Worm (Caenorhabditis elegans) whole organism, midembryonic: ENCODE measurements around the gene R52.4.

ENCODE experiments used
- T22C8.4 ChIP-seq: fragments of 200-800 bp; sonication (Bioruptor generic); IDR thresholded peaks from 2 replicates; pipeline ENCODE4 v1.3.6; 2022; ENCODE audit warnings: missing genetic modification characterization, missing compliant biosample characterization
- cog-1 ChIP-seq: sonication (generic microtip); optimal IDR thresholded peaks from 2 replicates; lab custom pipeline; 2016; ENCODE audit warnings: missing genetic modification characterization, missing compliant biosample characterization
- flt-1 ChIP-seq: fragments of 200-800 bp; sonication (Bioruptor generic); IDR thresholded peaks from 2 replicates; pipeline ENCODE4 v1.3.6; 2022; ENCODE audit warnings: missing genetic modification characterization, missing compliant biosample characterization
- klf-2 ChIP-seq: fragments of 200-800 bp; sonication (Bioruptor generic); conservative IDR thresholded peaks from 2 replicates; pipeline ENCODE4 v1.3.6; 2022; ENCODE audit warnings: missing genetic modification reagents, missing genetic modification characterization, missing compliant biosample characterization
- ref-1 ChIP-seq: fragments of 200-800 bp; sonication (Bioruptor generic); conservative IDR thresholded peaks from 2 replicates; pipeline ENCODE4 v1.3.6; 2022; ENCODE audit warnings: missing genetic modification reagents, missing genetic modification characterization, missing compliant biosample characterization
- tab-1 ChIP-seq: fragments of 200-800 bp; sonication (Bioruptor generic); IDR thresholded peaks from 2 replicates; pipeline ENCODE4 v1.3.6; 2022; ENCODE audit warnings: missing genetic modification characterization, missing compliant biosample characterization

DNA sequence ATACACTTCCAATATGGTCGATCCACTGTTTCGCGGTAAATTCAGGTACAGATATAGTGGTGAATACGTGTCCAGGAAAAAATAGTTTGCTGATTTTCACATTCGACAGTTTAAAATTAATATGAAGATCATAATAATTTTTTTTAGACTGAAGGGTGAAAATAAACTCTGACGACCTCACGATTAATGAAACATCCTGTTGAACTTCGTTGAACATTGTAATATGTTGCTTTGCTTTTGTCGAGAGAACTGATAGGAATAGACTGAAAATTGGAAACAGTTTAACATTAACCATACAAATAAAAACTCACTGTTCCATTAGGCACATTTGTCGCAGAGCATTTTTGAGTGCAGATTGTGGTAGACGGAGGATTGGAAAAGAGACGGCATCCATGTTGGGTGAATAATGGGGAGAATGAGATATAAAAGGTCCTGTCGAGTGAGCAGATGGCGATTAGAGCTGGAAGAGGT lies 14.7 kb downstream of the R52.4 start, which contains the start of gene fbxb-37:
- TF ChIP-seq flt-1 (GFP tag; lab: Robert Waterston, UW) (no peak), klf-2 (GFP tag; lab: Robert Waterston, UW) (no peak), ref-1 (GFP tag; lab: Robert Waterston, UW) (no peak), T22C8.4 (no peak), cog-1 (no peak), tab-1 (GFP tag; lab: Robert Waterston, UW) (no peak)
